Worm (Caenorhabditis elegans): ENCODE measurements around the gene C33F10.4.

Gene C33F10.4

DNA sequence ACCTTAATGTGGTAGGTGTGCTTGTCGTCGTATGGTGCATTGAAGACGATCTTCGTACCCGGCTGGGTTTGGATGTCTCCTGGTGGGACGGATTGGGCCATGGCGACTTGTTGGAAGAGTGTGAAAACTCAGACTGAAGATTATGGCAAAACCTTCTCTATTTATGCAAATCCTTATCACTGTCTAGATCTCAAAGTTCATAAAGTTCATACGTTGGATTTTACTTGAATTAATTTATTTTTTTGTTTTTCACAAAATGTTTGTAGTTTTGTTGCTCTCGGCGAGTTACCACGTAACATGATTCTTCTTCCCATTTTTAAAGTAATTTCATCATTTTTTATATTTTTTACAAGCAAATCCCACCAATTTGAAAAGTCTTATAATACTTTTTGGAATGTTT, 9.4 kb upstream of the C33F10.4 start, which contains the start of gene msp-3:
TSS of gene msp-3 (minus strand) at position 101 of the 400 bp plus-strand sequence.
- TF ChIP-seq mab-5 (tag; optimal IDR thresholded peaks at IDR 0.05) (no peak), pha-4 (tag; optimal IDR thresholded peaks at IDR 0.05) (no peak), ces-1 (GFP tag; optimal IDR thresholded peaks at IDR 0.05) (no peak), nhr-76 (tag; optimal IDR thresholded peaks at IDR 0.05) (no peak), unc-62 (GFP tag; optimal IDR thresholded peaks at IDR 0.05) (no peak), ceh-43 (GFP tag; optimal IDR thresholded peaks at IDR 0.05) (no peak), unc-39 (tag; optimal IDR thresholded peaks at IDR 0.05) (no peak), hlh-1 (tag; optimal IDR thresholded peaks at IDR 0.05) (no peak), nhr-12 (tag; optimal IDR thresholded peaks at IDR 0.05) (no peak), cnd-1 (tag; optimal IDR thresholded peaks at IDR 0.05) (no peak), lin-32 (GFP tag; optimal IDR thresholded peaks at IDR 0.05) (no peak), nhr-28 (tag; optimal IDR thresholded peaks at IDR 0.05) (no peak), drap-1 (GFP tag; optimal IDR thresholded peaks at IDR 0.05) (no peak), ceh-83 (GFP tag; optimal IDR thresholded peaks at IDR 0.05) (no peak), sem-2 (GFP tag; optimal IDR thresholded peaks at IDR 0.05) (no peak), lin-13 (tag; optimal IDR thresholded peaks at IDR 0.05) (no peak), lsy-2 (tag; optimal IDR thresholded peaks at IDR 0.05) (no peak), elt-1 (tag; optimal IDR thresholded peaks at IDR 0.05; ENCODE audit: borderline replicate concordance, insufficient read depth) (no peak)

DNA sequence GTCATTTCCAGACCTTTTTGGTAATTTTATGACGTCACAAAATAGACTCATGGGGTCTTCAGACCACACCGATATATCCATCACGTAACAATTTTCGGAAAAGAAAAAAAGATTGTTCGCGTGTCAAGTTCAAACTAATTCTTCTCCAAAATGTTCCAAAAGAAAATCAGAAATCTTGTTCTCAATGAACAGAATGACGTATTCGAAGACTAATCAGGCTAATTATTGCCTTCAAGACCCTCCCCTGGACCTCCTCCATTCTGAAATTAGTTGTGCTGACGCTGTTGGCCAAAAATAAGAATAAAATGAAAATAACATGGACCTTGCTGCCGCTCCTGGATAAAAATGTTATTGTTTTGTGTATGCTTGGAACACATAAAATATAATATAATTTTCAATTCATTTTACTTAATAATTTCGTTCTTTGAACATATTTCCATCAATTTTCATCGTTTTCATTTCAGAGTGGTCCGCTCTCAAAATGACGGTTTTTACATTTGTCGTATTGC, 5.7 kb upstream of the C33F10.4 start, which contains the start of gene F26G1.15:
TSS of gene F26G1.15 (plus strand) at position 459 of the 509 bp plus-strand sequence.
- TF ChIP-seq elt-3 (tag; optimal IDR thresholded peaks at IDR 0.05) (no peak), zip-8 (tag; optimal IDR thresholded peaks at IDR 0.05) (peak; percentile 74)

DNA sequence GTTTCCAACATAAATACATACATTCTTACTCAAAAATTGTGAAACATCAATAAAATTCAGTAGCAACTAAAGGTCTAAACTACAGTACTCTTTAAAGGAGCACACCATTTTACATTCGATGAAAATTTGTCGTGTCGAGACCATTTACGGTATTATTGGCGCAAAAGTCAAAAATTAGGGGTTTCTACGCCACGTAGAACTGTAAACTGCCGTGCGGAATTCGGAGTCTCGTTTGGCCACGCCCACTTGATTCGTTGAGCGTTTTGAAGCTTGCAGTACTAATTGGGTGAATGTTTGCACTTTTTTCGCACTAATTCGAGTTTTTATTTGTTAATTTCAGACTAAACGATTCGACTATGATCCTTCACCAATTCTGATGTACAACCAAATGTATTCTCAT, 4.9 kb upstream of the C33F10.4 start:
- TF ChIP-seq M03D4.4 (tag; optimal IDR thresholded peaks at IDR 0.05) (no peak), hlh-1 (tag; optimal IDR thresholded peaks at IDR 0.05) (no peak), nhr-76 (tag; optimal IDR thresholded peaks at IDR 0.05) (no peak), zip-8 (tag; optimal IDR thresholded peaks at IDR 0.05) (no peak), lsy-2 (tag; optimal IDR thresholded peaks at IDR 0.05) (no peak), mep-1 (tag; optimal IDR thresholded peaks at IDR 0.05) (no peak), mls-2 (tag; optimal IDR thresholded peaks at IDR 0.05) (no peak)

- TF ChIP-seq ceh-43 (GFP tag; optimal IDR thresholded peaks at IDR 0.05) (no peak), cnd-1 (tag; optimal IDR thresholded peaks at IDR 0.05) (peak; percentile 21), sem-2 (GFP tag; optimal IDR thresholded peaks at IDR 0.05) (no peak), unc-120 (tag; optimal IDR thresholded peaks at IDR 0.05; ENCODE audit: poor library complexity, severe bottlenecking) (peak; percentile 20), lsy-2 (tag; optimal IDR thresholded peaks at IDR 0.05) (peak; percentile 46), nhr-76 (tag; optimal IDR thresholded peaks at IDR 0.05) (no peak), ceh-83 (GFP tag; optimal IDR thresholded peaks at IDR 0.05) (peak; percentile 64), sptf-1 (tag; optimal IDR thresholded peaks at IDR 0.05) (peak; percentile 48), lin-13 (tag; optimal IDR thresholded peaks at IDR 0.05) (peak; percentile 1), nhr-28 (tag; optimal IDR thresholded peaks at IDR 0.05) (no peak)
Observed at ce11 chrII:4791272-4791671, 4.3 kb upstream of the C33F10.4 start, which contains the start of gene F26G1.1. F26G1.1 (plus strand) TSS chrII:4791618.

DNA sequence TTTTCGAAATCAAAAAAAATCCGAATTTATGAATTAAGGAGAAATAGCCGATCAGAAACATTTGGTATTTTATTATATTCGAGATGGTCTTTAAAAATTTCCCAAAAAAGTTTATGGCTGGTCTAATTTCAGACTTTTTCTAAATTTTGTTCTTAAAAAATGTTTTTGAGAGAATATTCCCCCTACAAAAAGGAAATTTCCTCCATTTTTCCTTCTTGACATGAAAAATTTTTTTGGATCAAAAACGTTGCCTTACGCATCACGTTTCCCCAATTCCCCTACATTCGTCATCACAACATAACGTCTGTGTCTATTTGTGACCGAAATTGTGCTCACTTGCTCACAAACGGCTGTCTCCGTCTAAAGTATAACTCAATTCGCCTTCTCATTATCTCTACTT, 2.2 kb upstream of the C33F10.4 start:
- no peak for TF ChIP-seq mls-2 (tag; optimal IDR thresholded peaks at IDR 0.05)
- TF ChIP-seq lin-32 (GFP tag; optimal IDR thresholded peaks at IDR 0.05): no peak
- no peak for TF ChIP-seq ztf-11 (tag; optimal IDR thresholded peaks at IDR 0.05)
- TF ChIP-seq unc-39 (tag; optimal IDR thresholded peaks at IDR 0.05): no peak
- TF ChIP-seq sem-2 (GFP tag; optimal IDR thresholded peaks at IDR 0.05): no peak
- TF ChIP-seq hlh-1 (tag; optimal IDR thresholded peaks at IDR 0.05): no peak
- TF ChIP-seq nhr-12 (tag; optimal IDR thresholded peaks at IDR 0.05): no peak
- TF ChIP-seq ceh-83 (GFP tag; optimal IDR thresholded peaks at IDR 0.05): no peak
- no peak for TF ChIP-seq elt-3 (tag; optimal IDR thresholded peaks at IDR 0.05)
- TF ChIP-seq drap-1 (GFP tag; optimal IDR thresholded peaks at IDR 0.05): no peak
- TF ChIP-seq elt-1 (tag; optimal IDR thresholded peaks at IDR 0.05; ENCODE audit: borderline replicate concordance, insufficient read depth): no peak
- no peak for TF ChIP-seq snpc-4 (tag; optimal IDR thresholded peaks at IDR 0.05)
- TF ChIP-seq unc-62 (GFP tag; optimal IDR thresholded peaks at IDR 0.05): no peak

- no peak for TF ChIP-seq unc-39 (tag; optimal IDR thresholded peaks at IDR 0.05)
- no peak for TF ChIP-seq snpc-4 (tag; optimal IDR thresholded peaks at IDR 0.05)
- no peak for TF ChIP-seq drap-1 (GFP tag; optimal IDR thresholded peaks at IDR 0.05)
- TF ChIP-seq ces-1 (GFP tag; optimal IDR thresholded peaks at IDR 0.05): no peak
- TF ChIP-seq mls-2 (tag; optimal IDR thresholded peaks at IDR 0.05): no peak
- no peak for TF ChIP-seq unc-62 (GFP tag; optimal IDR thresholded peaks at IDR 0.05)
- TF ChIP-seq ham-2 (GFP tag; optimal IDR thresholded peaks at IDR 0.05): no peak
- no peak for TF ChIP-seq sem-2 (GFP tag; optimal IDR thresholded peaks at IDR 0.05)
- no peak for TF ChIP-seq bed-3 (GFP tag; optimal IDR thresholded peaks at IDR 0.05)
- TF ChIP-seq M03D4.4 (tag; optimal IDR thresholded peaks at IDR 0.05): no peak
Observed at ce11 chrII:4797071-4797470, 1.5 kb downstream of the C33F10.4 start, which contains the start of gene C33F10.14. C33F10.14 (plus strand) TSS chrII:4797371.
